Worm (Caenorhabditis elegans): ENCODE measurements around the gene T19H5.7.

The T19H5.7 gene

ce11 chrII:9445368-9445767 lies 34.5 kb downstream of the T19H5.7 start, which contains the start of gene R09D1.13:
Gene R09D1.13, minus strand, starts transcription at chrII:9445468.
- no peak for TF ChIP-seq sdz-38 (tag; optimal IDR thresholded peaks at IDR 0.05)
- no peak for TF ChIP-seq ceh-58 (GFP tag; IDR thresholded peaks at IDR 0.05)
- TF ChIP-seq atf-7 (tag; optimal IDR thresholded peaks at IDR 0.05), result no peak
- no peak for TF ChIP-seq dox-1 (GFP tag; IDR thresholded peaks at IDR 0.05)
- no peak for TF ChIP-seq ztf-28 (GFP tag; IDR thresholded peaks at IDR 0.05)
- TF ChIP-seq tbx-9 (tag; optimal IDR thresholded peaks at IDR 0.05; ENCODE audit: borderline replicate concordance), result no peak
- no peak for TF ChIP-seq B0019.2 (GFP tag; conservative IDR thresholded peaks at IDR 0.05)
- no peak for TF ChIP-seq ceh-27 (GFP tag; optimal IDR thresholded peaks at IDR 0.05)
- TF ChIP-seq pha-4 (tag; optimal IDR thresholded peaks at IDR 0.05), result no peak
- no peak for TF ChIP-seq akir-1 (GFP tag; optimal IDR thresholded peaks at IDR 0.05)
- no peak for TF ChIP-seq Y79H2A.3 (GFP tag; conservative IDR thresholded peaks at IDR 0.05)
- no peak for TF ChIP-seq egl-44 (GFP tag; IDR thresholded peaks at IDR 0.05)
- TF ChIP-seq sea-2 (GFP tag; IDR thresholded peaks at IDR 0.05), result no peak

ce11 chrII:9443522-9443921 lies 36.4 kb downstream of the T19H5.7 start, which contains the start of gene chil-15:
Gene chil-15, minus strand, starts transcription at chrII:9443622.
- TF ChIP-seq B0261.1 (tag; optimal IDR thresholded peaks at IDR 0.05) (no peak), egrh-3 (GFP tag; IDR thresholded peaks at IDR 0.05) (no peak), lin-35 (GFP tag; optimal IDR thresholded peaks at IDR 0.05) (no peak), zfh-2 (GFP tag; conservative IDR thresholded peaks at IDR 0.05) (no peak), rpc-1 (optimal IDR thresholded peaks at IDR 0.05) (no peak), rpc-1 (tag; optimal IDR thresholded peaks at IDR 0.05) (no peak), nhr-90 (tag; optimal IDR thresholded peaks at IDR 0.05) (no peak), egl-44 (GFP tag; IDR thresholded peaks at IDR 0.05) (no peak), him-1 (tag; optimal IDR thresholded peaks at IDR 0.05) (no peak), nfyb-1 (GFP tag; IDR thresholded peaks at IDR 0.05) (no peak), Y67H2A.10 (GFP tag; conservative IDR thresholded peaks at IDR 0.05) (no peak), hrde-1 (tag; optimal IDR thresholded peaks at IDR 0.05; ENCODE audit: borderline replicate concordance) (no peak), rcor-1 (GFP tag; IDR thresholded peaks at IDR 0.05) (no peak), hmg-1.2 (GFP tag; IDR thresholded peaks at IDR 0.05) (no peak), ztf-26 (tag; optimal IDR thresholded peaks at IDR 0.05) (no peak)

DNA sequence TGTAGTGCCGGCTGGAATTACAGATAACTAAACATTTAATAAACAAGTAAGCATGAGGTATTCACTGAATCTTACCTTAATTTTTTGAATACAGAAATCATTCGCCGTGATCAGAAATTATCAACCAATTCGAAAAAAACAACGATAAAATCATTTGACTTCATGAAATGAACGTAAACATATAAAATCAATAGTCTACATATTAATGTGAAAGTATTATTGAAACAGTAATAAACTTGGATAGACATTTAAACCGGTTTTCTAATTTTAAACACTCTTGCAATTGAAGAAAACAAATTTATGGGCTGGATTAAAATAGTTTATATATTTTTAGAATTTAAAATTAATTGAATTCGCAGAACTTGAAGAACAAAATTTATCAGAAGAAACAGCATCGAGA lies 38.1 kb downstream of the T19H5.7 start, which contains the start of gene chil-16:
TSS of gene chil-16 (minus strand) at position 101 of the 400 bp plus-strand sequence.
- no peak for TF ChIP-seq him-1 (tag; optimal IDR thresholded peaks at IDR 0.05)
- no peak for TF ChIP-seq tbp1 (GFP tag; optimal IDR thresholded peaks at IDR 0.05)
- no peak for TF ChIP-seq chd-7 (tag; optimal IDR thresholded peaks at IDR 0.05)
- TF ChIP-seq ztf-18 (tag; optimal IDR thresholded peaks at IDR 0.05), result no peak
- TF ChIP-seq hsf-1 (GFP tag; IDR thresholded peaks at IDR 0.05), result no peak
- TF ChIP-seq egl-44 (GFP tag; IDR thresholded peaks at IDR 0.05), result no peak

DNA sequence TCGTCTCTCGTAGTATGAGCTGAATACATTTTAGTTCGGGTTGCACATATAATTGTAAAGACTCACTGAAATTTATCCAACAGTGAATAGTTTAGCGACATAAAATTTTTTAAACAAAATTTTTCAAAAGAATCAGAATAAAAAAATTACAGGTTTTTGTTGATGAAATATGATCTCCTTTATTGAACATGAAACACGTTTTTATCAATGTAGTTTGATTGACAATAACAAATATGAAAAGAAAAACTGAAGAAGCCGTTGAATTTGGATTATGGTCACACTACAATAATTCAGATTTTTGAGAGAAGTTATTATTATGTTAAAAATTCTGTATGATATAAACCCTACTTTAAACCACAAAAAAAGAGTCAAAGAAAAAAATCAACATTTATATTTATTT lies 39.8 kb downstream of the T19H5.7 start, which contains the start of gene chil-17:
TSS of gene chil-17 (minus strand) at position 101 of the 400 bp plus-strand sequence.
- no peak for TF ChIP-seq Y95B8A.8 (GFP tag; IDR thresholded peaks at IDR 0.05)
- no peak for TF ChIP-seq hmg-1.2 (GFP tag; IDR thresholded peaks at IDR 0.05)
- no peak for TF ChIP-seq snpc-1.3 (tag; optimal IDR thresholded peaks at IDR 0.05; ENCODE audit: insufficient read depth)
- no peak for TF ChIP-seq Y79H2A.3 (GFP tag; conservative IDR thresholded peaks at IDR 0.05)
- TF ChIP-seq nhr-27 (tag; optimal IDR thresholded peaks at IDR 0.05), result no peak
- TF ChIP-seq mel-28 (tag; optimal IDR thresholded peaks at IDR 0.05; ENCODE audit: borderline replicate concordance), result no peak
- no peak for TF ChIP-seq ceh-91 (GFP tag; IDR thresholded peaks at IDR 0.05)
- TF ChIP-seq B0336.3 (GFP tag; IDR thresholded peaks at IDR 0.05), result no peak
- no peak for TF ChIP-seq madf-10 (tag; optimal IDR thresholded peaks at IDR 0.05)
- TF ChIP-seq hrde-1 (tag; optimal IDR thresholded peaks at IDR 0.05; ENCODE audit: borderline replicate concordance), result no peak
- no peak for TF ChIP-seq repo-1 (tag; optimal IDR thresholded peaks at IDR 0.05)
- TF ChIP-seq sptf-2 (GFP tag; optimal IDR thresholded peaks at IDR 0.05), result no peak
- TF ChIP-seq F49E8.2 (tag; optimal IDR thresholded peaks at IDR 0.05; ENCODE audit: insufficient read depth), result no peak
- TF ChIP-seq bed-2 (GFP tag; IDR thresholded peaks at IDR 0.05), result no peak
- TF ChIP-seq nfya-2 (GFP tag; IDR thresholded peaks at IDR 0.05), result no peak
- TF ChIP-seq F37B4.10 (GFP tag; IDR thresholded peaks at IDR 0.05), result no peak
- no peak for TF ChIP-seq unc-130 (GFP tag; optimal IDR thresholded peaks at IDR 0.05)
- TF ChIP-seq snpc-3.4 (tag; optimal IDR thresholded peaks at IDR 0.05), result no peak
